Fruit fly (Drosophila melanogaster) whole organism, embryonic: ENCODE data around the gene CG11655.
A peak's percentile ranks its signal among the peaks of the same experiment; 100 is the strongest.

Experiments
- Atf-2 ChIP-seq: fragments of 200-800 bp; sonication (Bioruptor generic); optimal IDR thresholded peaks from 2 replicates; lab custom pipeline; 2016; ENCODE audit warnings: missing biosample characterization, missing genetic modification characterization
- Bgb ChIP-seq: fragments of 200-800 bp; sonication (Bioruptor generic); IDR thresholded peaks from 2 replicates; pipeline ENCODE4 v1.3.6; 2022; ENCODE audit warnings: missing biosample characterization, missing genetic modification characterization; ENCODE audit not compliant: partially characterized antibody
- Blimp-1 ChIP-seq: fragments of 200-800 bp; sonication (Bioruptor generic); optimal IDR thresholded peaks from 3 replicates; lab custom pipeline; 2018; ENCODE audit warnings: missing biosample characterization, missing genetic modification characterization, mild to moderate bottlenecking, moderate library complexity, missing genetic modification reagents
- CG10654 ChIP-seq: fragments of 200-800 bp; sonication (Bioruptor generic); optimal IDR thresholded peaks from 2 replicates; lab custom pipeline; 2016; ENCODE audit warnings: missing biosample characterization, missing genetic modification characterization
- CG11723 ChIP-seq: fragments of 200-800 bp; sonication (Bioruptor generic); optimal IDR thresholded peaks from 2 replicates; lab custom pipeline; 2017; ENCODE audit warnings: missing biosample characterization, mild to moderate bottlenecking, missing genetic modification characterization
- CG12391 ChIP-seq: fragments of 200-800 bp; sonication (Bioruptor generic); optimal IDR thresholded peaks from 3 replicates; lab custom pipeline; 2018; ENCODE audit warnings: missing biosample characterization, mild to moderate bottlenecking, missing genetic modification characterization, moderate library complexity
- CG12942 ChIP-seq: fragments of 200-800 bp; sonication (Bioruptor generic); optimal IDR thresholded peaks from 3 replicates; lab custom pipeline; 2016; ENCODE audit warnings: missing biosample characterization, missing genetic modification characterization
- CG13424 ChIP-seq: fragments of 200-800 bp; sonication (Bioruptor generic); optimal IDR thresholded peaks from 2 replicates; lab custom pipeline; 2019; ENCODE audit warnings: missing biosample characterization, mild to moderate bottlenecking, missing genetic modification characterization, moderate library complexity
- CG14667 ChIP-seq: fragments of 200-800 bp; sonication (Bioruptor generic); IDR thresholded peaks from 2 replicates; pipeline ENCODE4 v1.3.6; 2022; ENCODE audit warnings: missing biosample characterization, missing genetic modification characterization
- CG14710 ChIP-seq: fragments of 200-800 bp; sonication (Bioruptor generic); optimal IDR thresholded peaks from 3 replicates; lab custom pipeline; 2019; ENCODE audit warnings: missing biosample characterization, mild to moderate bottlenecking, missing genetic modification characterization, moderate library complexity
- CG16813 ChIP-seq: fragments of 200-800 bp; sonication (Bioruptor generic); IDR thresholded peaks from 3 replicates; pipeline ENCODE4 v1.3.6; 2022; ENCODE audit warnings: missing biosample characterization, missing genetic modification characterization; ENCODE audit not compliant: partially characterized antibody
- CG17186 ChIP-seq: fragments of 200-800 bp; sonication (Bioruptor generic); optimal IDR thresholded peaks from 3 replicates; lab custom pipeline; 2017; ENCODE audit warnings: missing biosample characterization, missing genetic modification reagents, missing genetic modification characterization
- CG17829 ChIP-seq: fragments of 200-800 bp; optimal IDR thresholded peaks from 2 replicates; lab custom pipeline; 2019; ENCODE audit warnings: missing biosample characterization, mild to moderate bottlenecking, missing genetic modification characterization, moderate library complexity
- CG30403 ChIP-seq: fragments of 200-800 bp; sonication (Bioruptor generic); optimal IDR thresholded peaks from 3 replicates; lab custom pipeline; 2016; ENCODE audit warnings: missing biosample characterization, missing genetic modification characterization
- CG3065 ChIP-seq: fragments of 200-800 bp; sonication (Bioruptor generic); optimal IDR thresholded peaks from 2 replicates; lab custom pipeline; 2016; ENCODE audit warnings: missing biosample characterization, missing genetic modification characterization
- CG43689 ChIP-seq: fragments of 200-800 bp; sonication (Bioruptor generic); IDR thresholded peaks from 2 replicates; pipeline ENCODE4 v1.3.6; 2022; ENCODE audit warnings: missing biosample characterization, missing genetic modification characterization
- CG6254 ChIP-seq: fragments of 200-800 bp; sonication (Bioruptor generic); optimal IDR thresholded peaks from 3 replicates; lab custom pipeline; 2017; ENCODE audit warnings: mild to moderate bottlenecking, missing biosample characterization, missing genetic modification reagents, missing genetic modification characterization
- CG7745 ChIP-seq: fragments of 200-800 bp; sonication (Bioruptor generic); optimal IDR thresholded peaks from 2 replicates; lab custom pipeline; 2018; ENCODE audit warnings: missing biosample characterization, mild to moderate bottlenecking, missing genetic modification characterization, moderate library complexity
- CG7786 ChIP-seq: fragments of 200-800 bp; sonication (Bioruptor generic); optimal IDR thresholded peaks from 2 replicates; lab custom pipeline; 2016; ENCODE audit warnings: missing biosample characterization, missing genetic modification characterization
- CG8478 ChIP-seq: fragments of >200 bp; optimal IDR thresholded peaks from 2 replicates; lab custom pipeline; 2018
- CG8944 ChIP-seq: fragments of 200-800 bp; sonication (Bioruptor generic); optimal IDR thresholded peaks from 3 replicates; lab custom pipeline; 2016; ENCODE audit warnings: missing biosample characterization, missing genetic modification characterization
- CG9215 ChIP-seq: fragments of 200-800 bp; sonication (Bioruptor generic); IDR thresholded peaks from 2 replicates; pipeline ENCODE4 v1.3.6; 2022; ENCODE audit warnings: missing biosample characterization, missing genetic modification characterization
- Dad ChIP-seq: fragments of 200-800 bp; sonication (Bioruptor generic); optimal IDR thresholded peaks from 3 replicates; lab custom pipeline; 2016; ENCODE audit warnings: missing biosample characterization, missing genetic modification characterization
- Deaf1 ChIP-seq: fragments of 200-800 bp; optimal IDR thresholded peaks from 3 replicates; lab custom pipeline; 2019; ENCODE audit warnings: missing biosample characterization, mild to moderate bottlenecking, missing genetic modification characterization, moderate library complexity
- Dip3 ChIP-seq: fragments of 200-800 bp; sonication (Bioruptor generic); optimal IDR thresholded peaks from 3 replicates; lab custom pipeline; 2016; ENCODE audit warnings: missing biosample characterization, missing genetic modification characterization
- Fer2 ChIP-seq: fragments of 200-800 bp; sonication (Bioruptor generic); optimal IDR thresholded peaks from 2 replicates; lab custom pipeline; 2018; ENCODE audit warnings: missing biosample characterization, mild to moderate bottlenecking, missing genetic modification characterization, moderate library complexity
- HLHmδ ChIP-seq: fragments of 200-800 bp; sonication (Bioruptor generic); optimal IDR thresholded peaks from 2 replicates; lab custom pipeline; 2018; ENCODE audit warnings: missing biosample characterization, mild to moderate bottlenecking, missing genetic modification characterization, moderate library complexity
- Hr39 ChIP-seq: fragments of >200 bp; optimal IDR thresholded peaks from 2 replicates; lab custom pipeline; 2017
- Lhr ChIP-seq: fragments of 200-800 bp; sonication (Bioruptor generic); optimal IDR thresholded peaks from 3 replicates; lab custom pipeline; 2017; ENCODE audit warnings: mild to moderate bottlenecking, missing biosample characterization, missing genetic modification reagents, missing genetic modification characterization
- Myb ChIP-seq: fragments of 200-800 bp; sonication (Bioruptor generic); optimal IDR thresholded peaks from 2 replicates; lab custom pipeline; 2016; ENCODE audit warnings: missing biosample characterization, missing genetic modification characterization
- Poxn ChIP-seq: fragments of 200-800 bp; sonication (Bioruptor generic); IDR thresholded peaks from 2 replicates; pipeline ENCODE4 v1.3.6; 2022; ENCODE audit warnings: missing biosample characterization, missing genetic modification characterization
- Rfx ChIP-seq: fragments of 200-800 bp; sonication (Bioruptor generic); IDR thresholded peaks from 2 replicates; pipeline ENCODE4 v1.3.6; 2022; ENCODE audit warnings: missing biosample characterization, missing genetic modification characterization
- Sox100B ChIP-seq: fragments of 200-800 bp; sonication (Bioruptor generic); optimal IDR thresholded peaks from 3 replicates; lab custom pipeline; 2018; ENCODE audit warnings: missing biosample characterization, mild to moderate bottlenecking, missing genetic modification characterization
- Xrp1 ChIP-seq: fragments of 200-800 bp; sonication (Bioruptor generic); IDR thresholded peaks from 2 replicates; pipeline ENCODE4 v1.3.6; 2022; ENCODE audit warnings: missing biosample characterization, missing genetic modification characterization
- YL-1 ChIP-seq: fragments of 200-800 bp; sonication (Bioruptor generic); optimal IDR thresholded peaks from 3 replicates; lab custom pipeline; 2017; ENCODE audit warnings: missing biosample characterization, mild to moderate bottlenecking, missing genetic modification characterization
- ase ChIP-seq: fragments of 200-800 bp; sonication (Bioruptor generic); IDR thresholded peaks from 3 replicates; pipeline ENCODE4 v1.3.6; 2022; ENCODE audit warnings: missing biosample characterization, missing genetic modification characterization
- bowl ChIP-seq: fragments of 200-800 bp; sonication (Bioruptor generic); IDR thresholded peaks from 2 replicates; pipeline ENCODE4 v1.3.6; 2022; ENCODE audit warnings: missing biosample characterization, missing genetic modification characterization
- cato ChIP-seq: fragments of 200-800 bp; sonication (Bioruptor generic); optimal IDR thresholded peaks from 2 replicates; lab custom pipeline; 2016; ENCODE audit warnings: missing biosample characterization, missing genetic modification characterization, borderline replicate concordance
- crc ChIP-seq: fragments of 200-800 bp; sonication (Bioruptor generic); optimal IDR thresholded peaks from 2 replicates; lab custom pipeline; 2016; ENCODE audit warnings: missing biosample characterization, missing genetic modification characterization
- gro ChIP-seq: fragments of 200-800 bp; sonication (Bioruptor generic); optimal IDR thresholded peaks from 2 replicates; lab custom pipeline; 2016; ENCODE audit warnings: missing biosample characterization, missing genetic modification characterization
- gsb ChIP-seq: fragments of 200-800 bp; sonication (Bioruptor generic); IDR thresholded peaks from 2 replicates; pipeline ENCODE4 v1.3.6; 2022; ENCODE audit warnings: missing biosample characterization, missing genetic modification characterization
- pfk ChIP-seq: fragments of 200-800 bp; sonication (Bioruptor generic); optimal IDR thresholded peaks from 2 replicates; lab custom pipeline; 2018; ENCODE audit warnings: missing biosample characterization, mild to moderate bottlenecking, missing genetic modification characterization, moderate library complexity
- sd ChIP-seq: fragments of 200-800 bp; sonication (Bioruptor generic); optimal IDR thresholded peaks from 3 replicates; lab custom pipeline; 2018; ENCODE audit warnings: missing biosample characterization, mild to moderate bottlenecking, missing genetic modification characterization, moderate library complexity
- tap ChIP-seq: fragments of 200-800 bp; optimal IDR thresholded peaks from 3 replicates; lab custom pipeline; 2019; ENCODE audit warnings: missing biosample characterization, mild to moderate bottlenecking, missing genetic modification characterization, moderate library complexity
- tio ChIP-seq: fragments of 200-800 bp; sonication (Bioruptor generic); optimal IDR thresholded peaks from 2 replicates; lab custom pipeline; 2017; ENCODE audit warnings: missing biosample characterization, missing genetic modification characterization, inconsistent platforms
- trem ChIP-seq: fragments of 200-800 bp; optimal IDR thresholded peaks from 3 replicates; lab custom pipeline; 2019; ENCODE audit warnings: missing biosample characterization, mild to moderate bottlenecking, missing genetic modification characterization, moderate library complexity
- ttk ChIP-seq: fragments of 200-800 bp; sonication (Bioruptor generic); IDR thresholded peaks from 2 replicates; pipeline ENCODE4 v2.1.2; 2022; ENCODE audit warnings: missing biosample characterization, missing genetic modification characterization
- vnd ChIP-seq: fragments of 200-800 bp; sonication (Bioruptor generic); IDR thresholded peaks from 3 replicates; pipeline ENCODE4 v1.3.6; 2022; ENCODE audit warnings: missing biosample characterization, missing genetic modification characterization; ENCODE audit not compliant: partially characterized antibody
- wdn ChIP-seq: fragments of 200-800 bp; sonication (Bioruptor generic); IDR thresholded peaks from 2 replicates; pipeline ENCODE4 v1.3.6; 2022; ENCODE audit warnings: missing biosample characterization, missing genetic modification characterization
- wor ChIP-seq: fragments of 200-800 bp; sonication (Bioruptor generic); IDR thresholded peaks from 2 replicates; pipeline ENCODE4 v1.3.6; 2022; ENCODE audit warnings: missing biosample characterization, missing genetic modification characterization

Gene CG11655

dm6 chrX:15449490-15450326 lies 3.6 kb upstream of the CG11655 start, which contains the start of the genes Scamp and Ahcy (continued):
- TF ChIP-seq Blimp-1 (GFP tag; lab: Kevin White, UChicago) = no peak
- no peak for TF ChIP-seq bowl (GFP tag; lab: Robert Waterston, UW)
- TF ChIP-seq ttk (GFP tag; lab: Robert Waterston, UW) = no peak
- 0 out of 2 replicates have a peak, but pooled peaks have one; percentile 6 for TF ChIP-seq Rfx
- no peak for TF ChIP-seq CG7745 (tag; lab: Kevin White, UChicago)
- peak; percentile 21 for TF ChIP-seq trem (tag; lab: Kevin White, UChicago)
- TF ChIP-seq CG12942 (GFP tag; lab: Kevin White, UChicago) = no peak
- TF ChIP-seq CG9215 (GFP tag; lab: Robert Waterston, UW) = no peak
- peak; percentile 60 for TF ChIP-seq CG14710 (tag; lab: Kevin White, UChicago)
- no peak for TF ChIP-seq CG14667
- no peak for TF ChIP-seq Sox100B (GFP tag; lab: Kevin White, UChicago)
- TF ChIP-seq YL-1 = peak; percentile 57
- no peak for TF ChIP-seq Hr39 (lab: Kevin White, UChicago)
- no peak for TF ChIP-seq CG3065 (GFP tag; lab: Kevin White, UChicago)
- TF ChIP-seq CG7786 = no peak
- no peak for TF ChIP-seq gro (GFP tag; lab: Kevin White, UChicago)
- no peak for TF ChIP-seq ase (GFP tag; lab: Robert Waterston, UW)
- TF ChIP-seq tio (GFP tag; lab: Kevin White, UChicago) = no peak
- TF ChIP-seq Bgb (GFP tag; lab: Robert Waterston, UW) = peak; percentile 32; the same call in 1 of the 2 replicates
- TF ChIP-seq Poxn (GFP tag; lab: Robert Waterston, UW) = no peak
- TF ChIP-seq Atf-2 (GFP tag; lab: Kevin White, UChicago) = no peak
- TF ChIP-seq CG8478 = peak; percentile 81
- no peak for TF ChIP-seq Dad (GFP tag; lab: Kevin White, UChicago)
- TF ChIP-seq wor = no peak
- TF ChIP-seq pfk = no peak
- no peak for TF ChIP-seq CG8944 (GFP tag; lab: Kevin White, UChicago)
- TF ChIP-seq CG16813 = peak; percentile 48; the same call in 2 of the 3 replicates
- peak; percentile 43 for TF ChIP-seq CG12391 (tag; lab: Kevin White, UChicago)
- TF ChIP-seq cato (GFP tag; lab: Kevin White, UChicago) = no peak
- peak; percentile 14 for TF ChIP-seq CG17829 (tag; lab: Kevin White, UChicago)
- peak; percentile 4 for TF ChIP-seq Deaf1 (tag; lab: Kevin White, UChicago)
- TF ChIP-seq crc = no peak
- TF ChIP-seq CG6254 (GFP tag; lab: Kevin White, UChicago) = no peak
- TF ChIP-seq Myb (GFP tag; lab: Kevin White, UChicago) = peak; percentile 22
- TF ChIP-seq CG10654 (GFP tag; lab: Kevin White, UChicago) = no peak
- no peak for TF ChIP-seq CG43689 (GFP tag; lab: Robert Waterston, UW)
- TF ChIP-seq HLHmδ (GFP tag; lab: Kevin White, UChicago) = no peak
- TF ChIP-seq Fer2 (tag; lab: Kevin White, UChicago) = no peak
- no peak for TF ChIP-seq Xrp1 (GFP tag; lab: Robert Waterston, UW)
- TF ChIP-seq sd = peak; percentile 53
- peak; percentile 47; the same call in 1 of the 3 replicates for TF ChIP-seq vnd
- no peak for TF ChIP-seq wdn
- TF ChIP-seq Lhr (GFP tag; lab: Kevin White, UChicago) = no peak
- TF ChIP-seq Dip3 (GFP tag; lab: Kevin White, UChicago) = no peak
- TF ChIP-seq CG11723 (GFP tag; lab: Kevin White, UChicago) = no peak
- TF ChIP-seq gsb = no peak
- no peak for TF ChIP-seq CG17186 (GFP tag; lab: Kevin White, UChicago)
- no peak for TF ChIP-seq tap (tag; lab: Kevin White, UChicago)
- TF ChIP-seq CG30403 = peak; percentile 30
- TF ChIP-seq CG13424 (tag; lab: Kevin White, UChicago) = peak; percentile 5
